Worm (Caenorhabditis elegans) whole organism, L2 larva: ENCODE data around the gene Y57G11C.28.

ENCODE experiments used
- C34F6.9 ChIP-seq: fragments of 150-350 bp; optimal IDR thresholded peaks from 2 replicates; lab custom pipeline; 2014; ENCODE audit warnings: missing biosample characterization, missing genetic modification characterization
- F13H6.1 ChIP-seq: sonication (generic microtip); optimal IDR thresholded peaks from 2 replicates; lab custom pipeline; 2016; ENCODE audit warnings: missing genetic modification characterization, missing compliant biosample characterization
- R02D3.7 ChIP-seq: fragments of 150-350 bp; optimal IDR thresholded peaks from 2 replicates; lab custom pipeline; 2014; ENCODE audit warnings: missing biosample characterization, missing genetic modification characterization
- Y55F3AM.14 ChIP-seq: fragments of 200-800 bp; sonication (Bioruptor generic); optimal IDR thresholded peaks from 2 replicates; lab custom pipeline; 2018; ENCODE audit warnings: mild to moderate bottlenecking, missing genetic modification characterization, missing compliant biosample characterization
- ZK546.5 ChIP-seq: sonication (generic microtip); optimal IDR thresholded peaks from 2 replicates; lab custom pipeline; 2017; ENCODE audit warnings: missing biosample characterization, missing genetic modification characterization
- alr-1 ChIP-seq: fragments of 150-350 bp; optimal IDR thresholded peaks from 2 replicates; lab custom pipeline; 2014; ENCODE audit warnings: missing biosample characterization, missing genetic modification characterization
- blmp-1 ChIP-seq: sonication (generic microtip); optimal IDR thresholded peaks from 2 replicates; lab custom pipeline; 2017; ENCODE audit warnings: missing genetic modification characterization, mild to moderate bottlenecking, missing compliant biosample characterization, antibody characterized with exemption, moderate library complexity; ENCODE audit not compliant: insufficient read depth
- ceh-16 ChIP-seq: fragments of 150-350 bp; optimal IDR thresholded peaks from 2 replicates; lab custom pipeline; 2014; ENCODE audit warnings: missing biosample characterization, missing genetic modification characterization
- crh-2 ChIP-seq: sonication (generic microtip); optimal IDR thresholded peaks from 2 replicates; lab custom pipeline; 2017; ENCODE audit warnings: missing biosample characterization, missing genetic modification characterization
- dmd-4 ChIP-seq: sonication (generic microtip); optimal IDR thresholded peaks from 2 replicates; lab custom pipeline; 2017; ENCODE audit warnings: missing biosample characterization, missing genetic modification characterization
- egl-27 ChIP-seq: sonication (generic microtip); optimal IDR thresholded peaks from 3 replicates; lab custom pipeline; 2017; ENCODE audit warnings: missing biosample characterization, missing genetic modification reagents, missing genetic modification characterization
- elt-1 ChIP-seq: fragments of 150-350 bp; optimal IDR thresholded peaks from 2 replicates; lab custom pipeline; 2014; ENCODE audit warnings: missing biosample characterization, missing genetic modification characterization
- elt-3 ChIP-seq: sonication (generic microtip); optimal IDR thresholded peaks from 2 replicates; lab custom pipeline; 2017; ENCODE audit warnings: missing biosample characterization, missing genetic modification characterization
- gmeb-1 ChIP-seq: fragments of 150-350 bp; optimal IDR thresholded peaks from 2 replicates; lab custom pipeline; 2014; ENCODE audit warnings: missing biosample characterization, missing genetic modification characterization
- lin-11 ChIP-seq: fragments of 150-350 bp; sonication (generic microtip); optimal IDR thresholded peaks from 2 replicates; lab custom pipeline; 2014; ENCODE audit warnings: missing biosample characterization, missing genetic modification characterization, inconsistent platforms, mixed read lengths
- lin-13 ChIP-seq: fragments of 150-350 bp; optimal IDR thresholded peaks from 2 replicates; lab custom pipeline; 2014; ENCODE audit warnings: missing biosample characterization, missing genetic modification reagents, missing genetic modification characterization
- lin-39 ChIP-seq: fragments of 150-350 bp; optimal IDR thresholded peaks from 2 replicates; lab custom pipeline; 2014; ENCODE audit warnings: missing biosample characterization, missing genetic modification reagents, missing genetic modification characterization
- lsy-2 ChIP-seq, 2 experiments: fragments of 150-350 bp in 1 of 2; sonication (generic microtip) in 1 of 2; optimal IDR thresholded peaks; 2 replicates each; lab custom pipeline; 2014 to 2017; ENCODE audit warnings: missing biosample characterization in 2 of 2, missing genetic modification characterization in 2 of 2
- mbf-1 ChIP-seq: sonication (generic microtip); optimal IDR thresholded peaks from 2 replicates; lab custom pipeline; 2017; ENCODE audit warnings: missing biosample characterization, missing genetic modification characterization
- nhr-10 ChIP-seq: sonication (generic microtip); optimal IDR thresholded peaks from 2 replicates; lab custom pipeline; 2017; ENCODE audit warnings: missing biosample characterization, missing genetic modification characterization
- nhr-11 ChIP-seq: fragments of 150-350 bp; optimal IDR thresholded peaks from 2 replicates; lab custom pipeline; 2014; ENCODE audit warnings: missing biosample characterization, missing genetic modification characterization
- nhr-12 ChIP-seq: fragments of 150-350 bp; optimal IDR thresholded peaks from 2 replicates; lab custom pipeline; 2014; ENCODE audit warnings: missing biosample characterization, missing genetic modification characterization
- nhr-21 ChIP-seq: fragments of 150-350 bp; optimal IDR thresholded peaks from 2 replicates; lab custom pipeline; 2014; ENCODE audit warnings: missing biosample characterization, missing genetic modification characterization
- nhr-23 ChIP-seq: fragments of 150-350 bp; optimal IDR thresholded peaks from 2 replicates; lab custom pipeline; 2014; ENCODE audit warnings: missing biosample characterization, missing genetic modification reagents, missing genetic modification characterization
- nhr-25 ChIP-seq: fragments of 150-350 bp; sonication (generic microtip); optimal IDR thresholded peaks from 3 replicates; lab custom pipeline; 2014; ENCODE audit warnings: missing biosample characterization, missing genetic modification characterization
- nhr-6 ChIP-seq: fragments of 150-350 bp; optimal IDR thresholded peaks from 2 replicates; lab custom pipeline; 2014; ENCODE audit warnings: missing biosample characterization, missing genetic modification characterization
- skn-1 ChIP-seq: sonication (generic microtip); optimal IDR thresholded peaks from 2 replicates; lab custom pipeline; 2017; ENCODE audit warnings: missing biosample characterization, missing genetic modification characterization
- sma-3 ChIP-seq: sonication (generic microtip); optimal IDR thresholded peaks from 2 replicates; lab custom pipeline; 2016; ENCODE audit warnings: missing genetic modification reagents, missing genetic modification characterization, missing compliant biosample characterization
- sma-9 ChIP-seq, 2 experiments: fragments of 150-350 bp in 1 of 2; sonication (generic microtip) in 1 of 2; optimal IDR thresholded peaks; 2 replicates each; lab custom pipeline; 2014 to 2016; ENCODE audit warnings: missing genetic modification characterization in 2 of 2, mild to moderate bottlenecking in 1 of 2, missing biosample characterization in 1 of 2, missing compliant biosample characterization in 1 of 2, missing genetic modification reagents in 1 of 2, moderate library complexity in 1 of 2
- snpc-4 ChIP-seq: fragments of 150-350 bp; optimal IDR thresholded peaks from 2 replicates; lab custom pipeline; 2014; ENCODE audit warnings: missing biosample characterization, missing genetic modification characterization
- unc-39 ChIP-seq: fragments of 150-350 bp; optimal IDR thresholded peaks from 2 replicates; lab custom pipeline; 2014; ENCODE audit warnings: missing biosample characterization, missing genetic modification characterization
- unc-55 ChIP-seq: fragments of 150-350 bp; sonication (generic microtip); optimal IDR thresholded peaks from 3 replicates; lab custom pipeline; 2014; ENCODE audit warnings: missing biosample characterization, missing genetic modification reagents, missing genetic modification characterization
- unc-62 ChIP-seq: fragments of 150-350 bp; optimal IDR thresholded peaks from 2 replicates; lab custom pipeline; 2014; ENCODE audit warnings: missing biosample characterization, missing genetic modification reagents, missing genetic modification characterization
- zag-1 ChIP-seq: fragments of 150-350 bp; optimal IDR thresholded peaks from 2 replicates; lab custom pipeline; 2014; ENCODE audit warnings: missing biosample characterization, missing genetic modification characterization
- ztf-1 ChIP-seq: fragments of 200-800 bp; sonication (Bioruptor generic); conservative IDR thresholded peaks from 2 replicates; pipeline ENCODE4 v1.3.6; 2022; ENCODE audit warnings: missing genetic modification characterization, missing compliant biosample characterization
- ztf-11 ChIP-seq: sonication (generic microtip); optimal IDR thresholded peaks from 2 replicates; lab custom pipeline; 2017; ENCODE audit warnings: missing biosample characterization, missing genetic modification characterization
- ztf-4 ChIP-seq: fragments of 150-350 bp; optimal IDR thresholded peaks from 2 replicates; lab custom pipeline; 2014; ENCODE audit warnings: missing biosample characterization, missing genetic modification characterization

Y57G11C.28 gene

DNA sequence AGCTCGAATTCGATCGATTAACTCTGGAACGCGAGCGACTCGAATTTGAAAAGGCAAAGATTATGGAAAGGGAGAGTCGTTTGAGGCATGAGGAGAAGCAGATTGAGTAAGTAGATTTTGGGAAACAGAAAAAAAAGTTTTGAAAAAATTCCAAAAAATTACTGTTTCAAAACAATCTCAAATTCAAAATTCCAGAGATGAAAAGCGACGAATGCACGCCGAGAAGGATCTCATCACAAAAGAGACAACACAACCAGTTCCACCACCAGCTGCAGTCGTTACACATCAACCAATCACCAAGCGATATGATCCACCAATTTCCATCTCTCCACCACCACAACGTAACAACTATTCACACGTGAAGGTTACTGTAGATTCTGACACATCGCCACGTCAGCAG, 35.2 kb upstream of the Y57G11C.28 start:
- TF ChIP-seq nhr-10 (no peak), R02D3.7 (tag; lab: Kevin White, UChicago) (no peak), nhr-6 (tag; lab: Kevin White, UChicago) (no peak), nhr-12 (tag; lab: Kevin White, UChicago) (no peak), F13H6.1 (no peak), blmp-1 (no peak), unc-39 (no peak), crh-2 (tag; lab: Kevin White, UChicago) (no peak), ztf-4 (tag; lab: Kevin White, UChicago) (no peak), lsy-2 (tag; optimal IDR thresholded peaks at IDR 0.05; lab: Kevin White, UChicago) (no peak), zag-1 (tag; lab: Kevin White, UChicago) (no peak), ztf-1 (no peak), nhr-25 (tag; lab: Kevin White, UChicago) (no peak), skn-1 (tag; lab: Kevin White, UChicago) (no peak), lin-11 (tag; lab: Kevin White, UChicago) (no peak), dmd-4 (tag; lab: Kevin White, UChicago) (no peak), unc-55 (GFP tag; lab: Kevin White, UChicago) (no peak)

DNA sequence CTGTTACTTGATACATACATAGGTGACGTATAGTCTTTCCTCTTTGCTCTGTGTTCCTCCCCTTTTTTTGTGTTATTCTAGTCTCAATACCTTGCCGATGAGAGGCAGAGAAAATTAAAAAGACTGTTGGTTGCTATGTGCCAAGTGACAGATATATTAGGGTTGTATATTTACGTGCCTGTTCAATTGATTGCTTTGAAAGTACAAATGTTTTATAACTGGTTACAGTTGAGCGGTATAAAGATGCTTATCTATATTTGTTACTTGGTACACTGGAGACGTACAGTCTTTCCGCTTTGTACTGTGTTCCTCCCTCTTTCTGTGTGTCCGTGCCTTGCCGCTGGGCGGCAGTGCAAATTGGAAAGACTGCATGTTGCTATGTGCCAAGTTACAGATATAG, 26.3 kb upstream of the Y57G11C.28 start:
- TF ChIP-seq gmeb-1 (tag; lab: Kevin White, UChicago) (no peak), zag-1 (tag; lab: Kevin White, UChicago) (no peak), ceh-16 (tag; lab: Kevin White, UChicago) (peak; percentile 17), sma-3 (GFP tag; lab: Kevin White, UChicago) (no peak), lin-11 (tag; lab: Kevin White, UChicago) (no peak)

DNA sequence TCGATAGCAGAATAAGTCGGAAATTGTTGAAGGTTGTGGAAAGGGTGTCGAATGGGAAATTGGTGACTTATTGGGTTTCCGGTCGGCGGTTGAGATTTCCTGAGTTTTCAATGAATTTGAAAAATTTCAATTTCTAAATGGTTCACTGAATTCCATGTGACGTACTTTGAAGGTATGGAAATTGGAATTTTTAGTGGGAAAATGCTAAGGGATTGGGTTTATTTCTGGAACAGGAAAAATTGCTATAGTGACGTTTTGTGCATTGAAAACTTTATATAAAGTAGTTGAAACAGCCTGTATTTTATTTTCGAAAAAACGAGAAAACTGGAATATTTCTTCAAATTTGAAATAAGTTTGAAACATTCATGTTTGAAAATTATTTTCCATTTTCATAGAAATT, 19.9 kb upstream of the Y57G11C.28 start, which contains the start of gene pnc-2:
TSS of gene pnc-2 (minus strand) at position 101 of the 400 bp plus-strand sequence.
- TF ChIP-seq lin-13 (GFP tag; lab: Kevin White, UChicago) (no peak), nhr-11 (tag; lab: Kevin White, UChicago) (no peak), nhr-10 (no peak), Y55F3AM.14 (GFP tag; lab: Kevin White, UChicago) (no peak), lin-39 (tag; lab: Kevin White, UChicago) (no peak), ceh-16 (tag; lab: Kevin White, UChicago) (no peak), elt-3 (tag; lab: Kevin White, UChicago) (no peak), alr-1 (tag; lab: Kevin White, UChicago) (no peak), elt-1 (tag; lab: Kevin White, UChicago) (no peak)

DNA sequence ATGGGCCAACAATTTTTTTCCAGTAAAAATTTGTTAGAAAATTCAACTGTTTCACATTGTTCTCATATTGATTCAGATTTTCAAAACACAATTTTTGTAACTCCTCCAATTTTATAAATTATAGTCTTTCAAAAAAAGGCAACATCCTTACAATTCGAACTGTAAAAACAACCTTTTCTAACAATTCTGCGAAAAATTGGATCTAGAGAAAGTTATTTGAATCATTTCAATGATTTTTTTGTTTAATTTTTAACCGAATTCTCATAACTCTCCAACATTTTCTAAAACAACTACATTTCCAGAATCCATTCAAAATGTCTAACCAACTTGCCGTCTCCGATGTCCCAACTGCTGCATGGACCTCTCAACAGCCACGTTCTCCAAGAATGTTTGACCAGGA, 10.2 kb upstream of the Y57G11C.28 start, which contains the start of gene ccch-5:
TSS of gene ccch-5 (plus strand) at position 301 of the 400 bp plus-strand sequence.
- TF ChIP-seq unc-62 (GFP tag; lab: Kevin White, UChicago) (no peak), ztf-11 (tag; lab: Kevin White, UChicago) (no peak), skn-1 (tag; lab: Kevin White, UChicago) (no peak), Y55F3AM.14 (GFP tag; lab: Kevin White, UChicago) (no peak), gmeb-1 (tag; lab: Kevin White, UChicago) (no peak), egl-27 (tag; lab: Kevin White, UChicago) (no peak), ztf-1 (no peak), mbf-1 (no peak), crh-2 (tag; lab: Kevin White, UChicago) (no peak), nhr-25 (tag; lab: Kevin White, UChicago) (no peak), C34F6.9 (tag; lab: Kevin White, UChicago) (no peak), nhr-12 (tag; lab: Kevin White, UChicago) (no peak), ZK546.5 (no peak), nhr-21 (tag; lab: Kevin White, UChicago) (no peak), ztf-4 (tag; lab: Kevin White, UChicago) (no peak), nhr-23 (no peak), sma-9 (GFP tag; optimal IDR thresholded peaks at IDR 0.05; lab: Kevin White, UChicago) (no peak), sma-9 (tag; optimal IDR thresholded peaks at IDR 0.05; lab: Kevin White, UChicago) (no peak), sma-3 (GFP tag; lab: Kevin White, UChicago) (no peak), snpc-4 (no peak), nhr-10 (no peak)
